Fruit fly (Drosophila melanogaster) whole organism: ENCODE results near the gene CG10738.

ENCODE experiments used
- CG8478 ChIP-seq: fragments of >200 bp; optimal IDR thresholded peaks from 2 replicates; lab custom pipeline; 2018; ENCODE audit warnings: inconsistent platforms
- Dll ChIP-seq: fragments of >200 bp; optimal IDR thresholded peaks from 2 replicates; lab custom pipeline; 2017
- EcR ChIP-seq, 2 experiments: fragments of >200 bp; optimal IDR thresholded peaks; 2 replicates each; lab custom pipeline; 2017; ENCODE audit warnings: missing biosample characterization in 2 of 2, missing genetic modification characterization in 2 of 2, missing genetic modification reagents in 2 of 2
- pan ChIP-seq: fragments of >200 bp; optimal IDR thresholded peaks from 2 replicates; lab custom pipeline; 2017
- psq ChIP-seq: fragments of >200 bp; optimal IDR thresholded peaks from 2 replicates; lab custom pipeline; 2017
- usp ChIP-seq: fragments of >200 bp; optimal IDR thresholded peaks from 2 replicates; lab custom pipeline; 2017; ENCODE audit warnings: missing biosample characterization, missing genetic modification characterization, mixed read lengths

Gene CG10738

dm6 chr3L:13480241-13480627, 29.7 kb downstream of the CG10738 start:
- TF ChIP-seq pan (lab: Kevin White, UChicago) (no peak), psq (lab: Kevin White, UChicago) (no peak), CG8478 (lab: Kevin White, UChicago) (no peak), Dll (lab: Kevin White, UChicago) (peak; percentile 25), EcR (GFP tag; optimal IDR thresholded peaks at IDR 0.05; lab: Kevin White, UChicago) (no peak)

- no peak for TF ChIP-seq psq (lab: Kevin White, UChicago)
- no peak for TF ChIP-seq usp (GFP tag; lab: Kevin White, UChicago)
- TF ChIP-seq EcR (GFP tag; optimal IDR thresholded peaks at IDR 0.05; lab: Kevin White, UChicago) = no peak
- TF ChIP-seq pan (lab: Kevin White, UChicago) = no peak
- TF ChIP-seq Dll (lab: Kevin White, UChicago) = no peak
- no peak for TF ChIP-seq CG8478 (lab: Kevin White, UChicago)
Observed at dm6 chr3L:13486041-13486859, 35.7 kb downstream of the CG10738 start, which contains the start of the genes Abp1 and Tgi. Abp1 (minus strand) TSS chr3L:13486280. Tgi (plus strand) TSS chr3L:13486797.

dm6 chr3L:13486860-13487404, 36.4 kb downstream of the CG10738 start:
- TF ChIP-seq Dll (lab: Kevin White, UChicago) (peak; percentile 15), pan (lab: Kevin White, UChicago) (no peak)

- no peak for TF ChIP-seq pan (lab: Kevin White, UChicago)
- no peak for TF ChIP-seq psq (lab: Kevin White, UChicago)
- no peak for TF ChIP-seq EcR (GFP tag; optimal IDR thresholded peaks at IDR 0.05; lab: Kevin White, UChicago)
- TF ChIP-seq CG8478 (lab: Kevin White, UChicago) = no peak
- no peak for TF ChIP-seq usp (GFP tag; lab: Kevin White, UChicago)
- no peak for TF ChIP-seq Dll (lab: Kevin White, UChicago)
Observed at dm6 chr3L:13488129-13488876, 37.7 kb downstream of the CG10738 start.

dm6 chr3L:13489193-13489752, 38.7 kb downstream of the CG10738 start:
- TF ChIP-seq CG8478 (lab: Kevin White, UChicago) = no peak
- no peak for TF ChIP-seq Dll (lab: Kevin White, UChicago)
- no peak for TF ChIP-seq EcR (GFP tag; optimal IDR thresholded peaks at IDR 0.05; lab: Kevin White, UChicago)
- no peak for TF ChIP-seq usp (GFP tag; lab: Kevin White, UChicago)
- TF ChIP-seq psq (lab: Kevin White, UChicago) = no peak
- no peak for TF ChIP-seq pan (lab: Kevin White, UChicago)

- TF ChIP-seq pan (lab: Kevin White, UChicago) = no peak
- TF ChIP-seq EcR (GFP tag; optimal IDR thresholded peaks at IDR 0.05; lab: Kevin White, UChicago) = no peak
- no peak for TF ChIP-seq usp (GFP tag; lab: Kevin White, UChicago)
- TF ChIP-seq CG8478 (lab: Kevin White, UChicago) = no peak
- no peak for TF ChIP-seq Dll (lab: Kevin White, UChicago)
- no peak for TF ChIP-seq psq (lab: Kevin White, UChicago)
Observed at dm6 chr3L:13490689-13491348, 40.2 kb downstream of the CG10738 start.

- no peak for TF ChIP-seq CG8478 (lab: Kevin White, UChicago)
- no peak for TF ChIP-seq usp (GFP tag; lab: Kevin White, UChicago)
- peak; percentile 11 for TF ChIP-seq Dll (lab: Kevin White, UChicago)
- TF ChIP-seq EcR (GFP tag; optimal IDR thresholded peaks at IDR 0.05; lab: Kevin White, UChicago) = peak in 1 of 2 experiments; percentile 7
- TF ChIP-seq psq (lab: Kevin White, UChicago) = no peak
- no peak for TF ChIP-seq pan (lab: Kevin White, UChicago)
Observed at dm6 chr3L:13494363-13495015, 43.9 kb downstream of the CG10738 start.

dm6 chr3L:13495065-13495464, 44.5 kb downstream of the CG10738 start:
- TF ChIP-seq usp (GFP tag; lab: Kevin White, UChicago) (no peak), EcR (GFP tag; optimal IDR thresholded peaks at IDR 0.05; lab: Kevin White, UChicago) (no peak)

dm6 chr3L:13497720-13498355, 47.3 kb downstream of the CG10738 start:
- TF ChIP-seq usp (GFP tag; lab: Kevin White, UChicago) (no peak), Dll (lab: Kevin White, UChicago) (no peak), psq (lab: Kevin White, UChicago) (no peak), CG8478 (lab: Kevin White, UChicago) (no peak), pan (lab: Kevin White, UChicago) (no peak), EcR (GFP tag; optimal IDR thresholded peaks at IDR 0.05; lab: Kevin White, UChicago) (no peak)

- TF ChIP-seq pan (lab: Kevin White, UChicago) = no peak
- TF ChIP-seq EcR (GFP tag; optimal IDR thresholded peaks at IDR 0.05; lab: Kevin White, UChicago) = no peak
- no peak for TF ChIP-seq usp (GFP tag; lab: Kevin White, UChicago)
- TF ChIP-seq CG8478 (lab: Kevin White, UChicago) = no peak
- no peak for TF ChIP-seq Dll (lab: Kevin White, UChicago)
- TF ChIP-seq psq (lab: Kevin White, UChicago) = no peak
Observed at dm6 chr3L:13499531-13499930, 49.0 kb downstream of the CG10738 start.
